Worm (Caenorhabditis elegans) whole organism, dauer: ENCODE results near the gene pir-2.

Experiments used
- unc-62 ChIP-seq: sonication (generic microtip); optimal IDR thresholded peaks from 2 replicates; lab custom pipeline; 2017; ENCODE audit warnings: missing biosample characterization, missing genetic modification reagents, missing genetic modification characterization

The pir-2 gene

ce11 chrIII:9465424-9465823, 22.0 kb upstream of the pir-2 start, which contains the start of gene B0464.9:
TSS of gene B0464.9 (plus strand) at chrIII:9465767.
- TF ChIP-seq unc-62 = no peak

- TF ChIP-seq unc-62 = no peak
Observed at ce11 chrIII:9462785-9463467, 19.5 kb upstream of the pir-2 start.

ce11 chrIII:9461894-9462784, 18.7 kb upstream of the pir-2 start:
- no peak for TF ChIP-seq unc-62

ce11 chrIII:9457192-9458103, 14.0 kb upstream of the pir-2 start:
- TF ChIP-seq unc-62 = no peak

ce11 chrIII:9455980-9456658, 12.7 kb upstream of the pir-2 start, which contains the start of the genes rheb-1 and spk-1:
TSS of gene rheb-1 (minus strand) at chrIII:9456030.
TSS of gene spk-1 (plus strand) at chrIII:9456608.
- TF ChIP-seq unc-62 = no peak

ce11 chrIII:9454730-9455129, 11.3 kb upstream of the pir-2 start:
- TF ChIP-seq unc-62 = no peak

ce11 chrIII:9453962-9454361, 10.5 kb upstream of the pir-2 start, which contains the start of gene F54C8.7:
TSS of gene F54C8.7 (minus strand) at chrIII:9454062.
- TF ChIP-seq unc-62 = no peak

ce11 chrIII:9450933-9451332, 7.5 kb upstream of the pir-2 start:
- TF ChIP-seq unc-62 = no peak

ce11 chrIII:9449831-9450230, 6.4 kb upstream of the pir-2 start, which contains the start of gene F54C8.6:
TSS of gene F54C8.6 (minus strand) at chrIII:9449931.
- no peak for TF ChIP-seq unc-62

- TF ChIP-seq unc-62 = no peak
Observed at ce11 chrIII:9442846-9443245, 588 bp downstream of the pir-2 start.

- TF ChIP-seq unc-62 = no peak
Observed at ce11 chrIII:9441133-9441532, 2.3 kb downstream of the pir-2 start, which contains the start of gene emb-30. TSS of gene emb-30 (minus strand) at chrIII:9441460.

ce11 chrIII:9439399-9439798, 4.0 kb downstream of the pir-2 start, which contains the start of gene F54C8.1:
TSS of gene F54C8.1 (plus strand) at chrIII:9439699.
- TF ChIP-seq unc-62 = no peak

ce11 chrIII:9434999-9435398, 8.4 kb downstream of the pir-2 start:
- no peak for TF ChIP-seq unc-62

- no peak for TF ChIP-seq unc-62
Observed at ce11 chrIII:9433576-9434107, 9.8 kb downstream of the pir-2 start, which contains the start of gene cpar-1. TSS of gene cpar-1 (plus strand) at chrIII:9434057.

- TF ChIP-seq unc-62 = no peak
Observed at ce11 chrIII:9426301-9426700, 17.1 kb downstream of the pir-2 start, which contains the start of gene T26G10.5. TSS of gene T26G10.5 (minus strand) at chrIII:9426401.
